Worm (Caenorhabditis elegans) whole organism, L4 larva: ENCODE data around the gene Y116A8C.23.

Experiments
- F49E8.2 ChIP-seq: sonication (generic microtip); optimal IDR thresholded peaks from 2 replicates; lab custom pipeline; 2016; ENCODE audit warnings: missing compliant biosample characterization, mild to moderate bottlenecking, missing genetic modification characterization, borderline replicate concordance
- Y5F2A.4 ChIP-seq: fragments of 200-800 bp; sonication (Bioruptor generic); optimal IDR thresholded peaks from 2 replicates; lab custom pipeline; 2018; ENCODE audit warnings: mild to moderate bottlenecking, missing genetic modification characterization, missing compliant biosample characterization
- aha-1 ChIP-seq: fragments of 150-350 bp; peaks from one replicate; lab custom pipeline; 2014; ENCODE audit warnings: missing biosample characterization, missing genetic modification characterization
- ama-1 ChIP-seq: fragments of 150-350 bp; optimal IDR thresholded peaks from 2 replicates; lab custom pipeline; 2014; ENCODE audit warnings: inconsistent platforms, mixed read lengths
- arid-1 ChIP-seq: fragments of 200-800 bp; sonication (Bioruptor generic); conservative IDR thresholded peaks from 2 replicates; pipeline ENCODE4 v1.3.6; 2022; ENCODE audit warnings: missing genetic modification reagents, missing genetic modification characterization, missing compliant biosample characterization
- attf-4 ChIP-seq: sonication (generic microtip); optimal IDR thresholded peaks from 3 replicates; lab custom pipeline; 2017; ENCODE audit warnings: missing biosample characterization, missing genetic modification characterization
- ceh-28 ChIP-seq: fragments of 150-350 bp; optimal IDR thresholded peaks from 2 replicates; lab custom pipeline; 2014; ENCODE audit warnings: missing biosample characterization, missing genetic modification reagents, missing genetic modification characterization
- daf-16 ChIP-seq, 3 experiments: sonication (generic microtip); optimal IDR thresholded peaks; 2 replicates each; lab custom pipeline; 2016 to 2017; ENCODE audit warnings: missing genetic modification characterization in 3 of 3, missing genetic modification reagents in 3 of 3, mild to moderate bottlenecking in 2 of 3, missing compliant biosample characterization in 2 of 3, missing biosample characterization in 1 of 3, moderate library complexity in 1 of 3
- daf-19 ChIP-seq: fragments of 200-800 bp; sonication (Bioruptor generic); conservative IDR thresholded peaks from 2 replicates; pipeline ENCODE4 v1.3.6; 2022; ENCODE audit warnings: missing genetic modification characterization, missing compliant biosample characterization
- dmd-6 ChIP-seq: fragments of 200-800 bp; sonication (Bioruptor generic); IDR thresholded peaks from 2 replicates; pipeline ENCODE4 v1.3.6; 2022; ENCODE audit warnings: missing genetic modification reagents, missing genetic modification characterization, missing compliant biosample characterization
- dpl-1 ChIP-seq: fragments of 150-350 bp; optimal IDR thresholded peaks from 2 replicates; lab custom pipeline; 2014; ENCODE audit warnings: missing biosample characterization, missing genetic modification reagents, missing genetic modification characterization
- dve-1 ChIP-seq: sonication (generic microtip); optimal IDR thresholded peaks from 2 replicates; lab custom pipeline; 2017; ENCODE audit warnings: antibody characterized with exemption, mild to moderate bottlenecking, missing genetic modification characterization, missing compliant biosample characterization; ENCODE audit not compliant: insufficient read depth
- hlh-11 ChIP-seq: fragments of 200-800 bp; sonication (Bioruptor generic); optimal IDR thresholded peaks from 2 replicates; lab custom pipeline; 2018; ENCODE audit warnings: mild to moderate bottlenecking, missing genetic modification characterization, missing compliant biosample characterization
- hlh-30 ChIP-seq: sonication (generic microtip); optimal IDR thresholded peaks from 2 replicates; lab custom pipeline; 2017; ENCODE audit warnings: antibody characterized with exemption, mild to moderate bottlenecking, missing genetic modification characterization, missing compliant biosample characterization; ENCODE audit not compliant: insufficient read depth
- lim-7 ChIP-seq: fragments of 200-800 bp; sonication (Bioruptor generic); IDR thresholded peaks from 2 replicates; pipeline ENCODE4 v1.3.6; 2022; ENCODE audit warnings: missing genetic modification characterization, missing compliant biosample characterization
- lin-1 ChIP-seq: fragments of 200-800 bp; sonication (Bioruptor generic); IDR thresholded peaks from 2 replicates; pipeline ENCODE4 v1.3.6; 2022; ENCODE audit warnings: missing genetic modification reagents, missing genetic modification characterization, missing compliant biosample characterization
- lin-15B ChIP-seq: fragments of 150-350 bp; sonication (generic microtip); optimal IDR thresholded peaks from 3 replicates; lab custom pipeline; 2014; ENCODE audit warnings: missing biosample characterization, missing genetic modification characterization
- lin-38 ChIP-seq: fragments of 200-800 bp; sonication (Bioruptor generic); IDR thresholded peaks from 2 replicates; pipeline ENCODE4 v1.3.6; 2022; ENCODE audit warnings: missing genetic modification reagents, missing genetic modification characterization, missing compliant biosample characterization
- madf-9 ChIP-seq: fragments of 200-800 bp; sonication (Bioruptor generic); conservative IDR thresholded peaks from 2 replicates; pipeline ENCODE4 v1.3.6; 2022; ENCODE audit warnings: missing genetic modification reagents, missing genetic modification characterization, missing compliant biosample characterization
- mep-1 ChIP-seq: fragments of 150-350 bp; sonication (generic microtip); optimal IDR thresholded peaks from 3 replicates; lab custom pipeline; 2014; ENCODE audit warnings: missing biosample characterization, missing genetic modification characterization
- mes-2 ChIP-seq: sonication (generic microtip); optimal IDR thresholded peaks from 2 replicates; lab custom pipeline; 2016; ENCODE audit warnings: missing genotype, mild to moderate bottlenecking, missing genetic modification characterization, missing compliant biosample characterization; ENCODE audit not compliant: poor library complexity, severe bottlenecking
- nhr-102 ChIP-seq: sonication (generic microtip); optimal IDR thresholded peaks from 2 replicates; lab custom pipeline; 2016; ENCODE audit warnings: mild to moderate bottlenecking, missing genetic modification characterization, moderate library complexity, missing compliant biosample characterization
- nhr-111 ChIP-seq: fragments of 200-800 bp; sonication (Bioruptor generic); optimal IDR thresholded peaks from 2 replicates; lab custom pipeline; 2018; ENCODE audit warnings: mild to moderate bottlenecking, missing genetic modification characterization, missing compliant biosample characterization
- nhr-28 ChIP-seq: fragments of 150-350 bp; optimal IDR thresholded peaks from 2 replicates; lab custom pipeline; 2014; ENCODE audit warnings: missing biosample characterization, missing genetic modification characterization
- nhr-42 ChIP-seq: fragments of 200-800 bp; sonication (Bioruptor generic); IDR thresholded peaks from 2 replicates; pipeline ENCODE4 v1.3.6; 2022; ENCODE audit warnings: missing genetic modification characterization, missing compliant biosample characterization
- nhr-77 ChIP-seq: fragments of 150-350 bp; optimal IDR thresholded peaks from 2 replicates; lab custom pipeline; 2014; ENCODE audit warnings: missing biosample characterization, missing genetic modification characterization
- pha-4 ChIP-seq, 2 experiments: fragments of 150-350 bp in 1 of 2; fragments of 200-800 bp in 1 of 2; sonication (Bioruptor generic) in 1 of 2; IDR thresholded peaks in 1 of 2; optimal IDR thresholded peaks in 1 of 2; 2 replicates each; pipeline versions ENCODE4 v1.3.6 to Lab custom; 2014 to 2022; ENCODE audit warnings: missing genetic modification characterization in 2 of 2, missing genetic modification reagents in 2 of 2, missing biosample characterization in 1 of 2, missing compliant biosample characterization in 1 of 2
- set-16 ChIP-seq: fragments of 200-800 bp; sonication (Bioruptor generic); IDR thresholded peaks from 2 replicates; pipeline ENCODE4 v1.3.6; 2022; ENCODE audit warnings: missing genetic modification reagents, missing genetic modification characterization, missing compliant biosample characterization
- snpc-1.2 ChIP-seq: fragments of 200-800 bp; sonication (Bioruptor generic); IDR thresholded peaks from 2 replicates; pipeline ENCODE4 v1.3.6; 2022; ENCODE audit warnings: missing genetic modification reagents, missing genetic modification characterization, missing compliant biosample characterization
- spr-1 ChIP-seq: sonication (generic microtip); optimal IDR thresholded peaks from 2 replicates; lab custom pipeline; 2016; ENCODE audit warnings: mild to moderate bottlenecking, missing genetic modification characterization, missing compliant biosample characterization
- spr-3 ChIP-seq: fragments of 200-800 bp; sonication (Bioruptor generic); optimal IDR thresholded peaks from 2 replicates; lab custom pipeline; 2018; ENCODE audit warnings: mild to moderate bottlenecking, missing genetic modification characterization, missing compliant biosample characterization
- tra-1 ChIP-seq: fragments of 200-800 bp; sonication (Bioruptor generic); IDR thresholded peaks from 2 replicates; pipeline ENCODE4 v1.3.6; 2022; ENCODE audit warnings: missing genetic modification reagents, missing genetic modification characterization, missing compliant biosample characterization
- unc-62 ChIP-seq, 3 experiments: fragments of 150-350 bp in 1 of 3; sonication (generic microtip); optimal IDR thresholded peaks in 2 of 3; peaks in 1 of 3; 1 replicate in 1 of 3; 2 replicates in 2 of 3; lab custom pipeline; 2014 to 2017; ENCODE audit warnings: missing biosample characterization in 3 of 3, missing genetic modification characterization in 3 of 3, missing genetic modification reagents in 3 of 3, missing genotype in 1 of 3
- zag-1 ChIP-seq: fragments of 150-350 bp; optimal IDR thresholded peaks from 2 replicates; lab custom pipeline; 2014; ENCODE audit warnings: missing biosample characterization, missing genetic modification characterization

The Y116A8C.23 gene

ce11 chrIV:17088849-17089248 is 35.5 kb downstream of the Y116A8C.23 start, which contains the start of gene Y116A8C.43 (continued):
- TF ChIP-seq spr-1 (no peak), nhr-111 (GFP tag; lab: Kevin White, UChicago) (no peak), hlh-30 (tag; lab: Kevin White, UChicago) (no peak), nhr-77 (tag; lab: Kevin White, UChicago) (no peak), dmd-6 (GFP tag; lab: Robert Waterston, UW) (no peak), zag-1 (tag; lab: Kevin White, UChicago) (no peak), nhr-28 (tag; lab: Kevin White, UChicago) (no peak), arid-1 (GFP tag; lab: Robert Waterston, UW) (peak; percentile 11; the same call in 1 of the 2 replicates), lim-7 (no peak), dve-1 (tag; lab: Kevin White, UChicago) (no peak), dpl-1 (GFP tag; lab: Kevin White, UChicago) (no peak), daf-16 (GFP tag; optimal IDR thresholded peaks at IDR 0.05; lab: Kevin White, UChicago) (no peak), daf-16 (tag; optimal IDR thresholded peaks at IDR 0.05; lab: Kevin White, UChicago) (peak; percentile 27), mes-2 (tag; lab: Kevin White, UChicago) (peak; percentile 23), attf-4 (tag; lab: Kevin White, UChicago) (no peak), F49E8.2 (peak; percentile 79), ceh-28 (tag; lab: Kevin White, UChicago) (no peak), nhr-102 (tag; lab: Kevin White, UChicago) (no peak), madf-9 (GFP tag; lab: Robert Waterston, UW) (no peak), lin-15B (tag; lab: Kevin White, UChicago) (no peak), tra-1 (GFP tag; lab: Robert Waterston, UW) (no peak), ama-1 (peak; percentile 84)

- TF ChIP-seq hlh-11 (tag; lab: Kevin White, UChicago) (no peak), arid-1 (GFP tag; lab: Robert Waterston, UW) (no peak), daf-19 (GFP tag; lab: Robert Waterston, UW) (no peak), set-16 (GFP tag; lab: Robert Waterston, UW) (no peak), ama-1 (no peak), Y5F2A.4 (GFP tag; lab: Kevin White, UChicago) (no peak), unc-62 (GFP tag; optimal IDR thresholded peaks at IDR 0.05 in 1 of 2; lab: Kevin White, UChicago) (peak in 1 of 2 experiments; percentile 25), unc-62 (tag; optimal IDR thresholded peaks at IDR 0.05; lab: Kevin White, UChicago) (no peak), pha-4 (GFP tag; IDR thresholded peaks at IDR 0.05; lab: Robert Waterston, UW) (no peak), pha-4 (tag; optimal IDR thresholded peaks at IDR 0.05; lab: Kevin White, UChicago) (peak; percentile 27), dve-1 (tag; lab: Kevin White, UChicago) (peak; percentile 14), nhr-42 (GFP tag; lab: Robert Waterston, UW) (no peak)
Observed at ce11 chrIV:17093701-17094100, 40.3 kb downstream of the Y116A8C.23 start, which contains the start of gene Y116A8C.29. Y116A8C.29 (plus strand) TSS chrIV:17094028.

- TF ChIP-seq hlh-30 (tag; lab: Kevin White, UChicago) (no peak), ama-1 (peak; percentile 32)
Observed at ce11 chrIV:17096168-17096567, 42.8 kb downstream of the Y116A8C.23 start, which contains the start of gene Y116A8C.27. Y116A8C.27 (minus strand) TSS chrIV:17096268.

- no peak for TF ChIP-seq lin-1
- peak; percentile 48 for TF ChIP-seq aha-1 (tag; lab: Kevin White, UChicago)
- TF ChIP-seq snpc-1.2 (GFP tag; lab: Robert Waterston, UW) = 0 out of 2 replicates have a peak, but pooled peaks have one; percentile 17
- TF ChIP-seq mep-1 (tag; lab: Kevin White, UChicago) = no peak
- TF ChIP-seq lin-38 = no peak
- no peak for TF ChIP-seq spr-3 (GFP tag; lab: Kevin White, UChicago)
- TF ChIP-seq, all 104 proteins: peak for 2
Observed at ce11 chrIV:17099113-17099512, 45.8 kb downstream of the Y116A8C.23 start.
